Worm (Caenorhabditis elegans) whole organism, late embryonic: Measurements from ENCODE around the gene sdz-26.

Source experiments
- C08G9.2 ChIP-seq: sonication (generic microtip); optimal IDR thresholded peaks from 2 replicates; lab custom pipeline; 2016; ENCODE audit warnings: mild to moderate bottlenecking, missing genetic modification characterization, moderate library complexity, missing compliant biosample characterization
- K02D7.2 ChIP-seq: sonication (generic microtip); optimal IDR thresholded peaks from 2 replicates; lab custom pipeline; 2017; ENCODE audit warnings: mild to moderate bottlenecking, missing genetic modification characterization, missing compliant biosample characterization
- K09A11.1 ChIP-seq: sonication (generic microtip); optimal IDR thresholded peaks from 2 replicates; lab custom pipeline; 2017; ENCODE audit warnings: antibody characterized with exemption, mild to moderate bottlenecking, missing genetic modification characterization, missing compliant biosample characterization; ENCODE audit not compliant: insufficient read depth
- Y22D7AL.16 ChIP-seq: sonication (generic microtip); optimal IDR thresholded peaks from 2 replicates; lab custom pipeline; 2016; ENCODE audit warnings: missing genetic modification characterization, missing compliant biosample characterization
- ahr-1 ChIP-seq: sonication (generic microtip); optimal IDR thresholded peaks from 2 replicates; lab custom pipeline; 2016; ENCODE audit warnings: missing genetic modification characterization, missing compliant biosample characterization
- ceh-22 ChIP-seq: sonication (generic microtip); optimal IDR thresholded peaks from 2 replicates; lab custom pipeline; 2017; ENCODE audit warnings: missing biosample characterization, missing genetic modification characterization
- ceh-31 ChIP-seq: sonication (generic microtip); optimal IDR thresholded peaks from 2 replicates; lab custom pipeline; 2016; ENCODE audit warnings: missing genetic modification characterization, missing compliant biosample characterization
- ceh-34 ChIP-seq: sonication (generic microtip); optimal IDR thresholded peaks from 2 replicates; lab custom pipeline; 2016; ENCODE audit warnings: mild to moderate bottlenecking, missing genetic modification characterization, missing compliant biosample characterization
- ceh-48 ChIP-seq: sonication (generic microtip); optimal IDR thresholded peaks from 2 replicates; lab custom pipeline; 2016; ENCODE audit warnings: missing genetic modification characterization, inconsistent platforms, missing compliant biosample characterization
- ceh-9 ChIP-seq: sonication (generic microtip); optimal IDR thresholded peaks from 2 replicates; lab custom pipeline; 2016; ENCODE audit warnings: mild to moderate bottlenecking, missing genetic modification characterization, inconsistent platforms, missing compliant biosample characterization
- elt-2 ChIP-seq: sonication (generic microtip); optimal IDR thresholded peaks from 2 replicates; lab custom pipeline; 2016; ENCODE audit warnings: missing genetic modification reagents, missing genetic modification characterization, missing compliant biosample characterization
- elt-4 ChIP-seq: sonication (generic microtip); optimal IDR thresholded peaks from 2 replicates; lab custom pipeline; 2016; ENCODE audit warnings: missing genetic modification characterization, missing compliant biosample characterization
- ets-4 ChIP-seq: sonication (generic microtip); optimal IDR thresholded peaks from 2 replicates; lab custom pipeline; 2016; ENCODE audit warnings: missing genetic modification characterization, missing compliant biosample characterization
- eyg-1 ChIP-seq: sonication (generic microtip); optimal IDR thresholded peaks from 2 replicates; lab custom pipeline; 2016; ENCODE audit warnings: missing genotype, missing genetic modification characterization, missing compliant biosample characterization
- fax-1 ChIP-seq: sonication (generic microtip); optimal IDR thresholded peaks from 2 replicates; lab custom pipeline; 2016; ENCODE audit warnings: missing genotype, missing genetic modification characterization, missing compliant biosample characterization
- fkh-10 ChIP-seq: fragments of 150-350 bp; optimal IDR thresholded peaks from 2 replicates; lab custom pipeline; 2014; ENCODE audit warnings: missing biosample characterization, missing genetic modification reagents, missing genetic modification characterization
- hlh-15 ChIP-seq: sonication (generic microtip); optimal IDR thresholded peaks from 2 replicates; lab custom pipeline; 2016; ENCODE audit warnings: missing genetic modification characterization, missing compliant biosample characterization
- hlh-30 ChIP-seq: sonication (generic microtip); optimal IDR thresholded peaks from 2 replicates; lab custom pipeline; 2017; ENCODE audit warnings: antibody characterized with exemption, missing genetic modification characterization, missing compliant biosample characterization; ENCODE audit not compliant: insufficient read depth
- hlh-6 ChIP-seq: sonication (generic microtip); optimal IDR thresholded peaks from 2 replicates; lab custom pipeline; 2016; ENCODE audit warnings: missing genotype, missing genetic modification characterization, missing compliant biosample characterization
- lim-6 ChIP-seq: sonication (generic microtip); optimal IDR thresholded peaks from 2 replicates; lab custom pipeline; 2016; ENCODE audit warnings: missing genetic modification characterization, missing compliant biosample characterization
- madf-2 ChIP-seq: sonication (generic microtip); optimal IDR thresholded peaks from 2 replicates; lab custom pipeline; 2017; ENCODE audit warnings: missing genetic modification characterization, missing compliant biosample characterization
- mec-3 ChIP-seq: sonication (generic microtip); optimal IDR thresholded peaks from 2 replicates; lab custom pipeline; 2016; ENCODE audit warnings: borderline replicate concordance, missing genetic modification characterization, missing compliant biosample characterization
- nfya-1 ChIP-seq: sonication (generic microtip); optimal IDR thresholded peaks from 2 replicates; lab custom pipeline; 2017; ENCODE audit warnings: missing genetic modification characterization, mild to moderate bottlenecking, missing compliant biosample characterization, antibody characterized with exemption, moderate library complexity
- nhr-11 ChIP-seq: fragments of 150-350 bp; optimal IDR thresholded peaks from 2 replicates; lab custom pipeline; 2014; ENCODE audit warnings: missing biosample characterization, missing genetic modification characterization
- npax-4 ChIP-seq: sonication (generic microtip); optimal IDR thresholded peaks from 2 replicates; lab custom pipeline; 2016; ENCODE audit warnings: missing genetic modification characterization, missing compliant biosample characterization
- odd-2 ChIP-seq: sonication (generic microtip); optimal IDR thresholded peaks from 2 replicates; lab custom pipeline; 2017; ENCODE audit warnings: antibody characterized with exemption, mild to moderate bottlenecking, missing genetic modification characterization, missing compliant biosample characterization
- pag-3 ChIP-seq: sonication (generic microtip); optimal IDR thresholded peaks from 2 replicates; lab custom pipeline; 2016; ENCODE audit warnings: missing compliant biosample characterization, missing genetic modification characterization, borderline replicate concordance
- pax-1 ChIP-seq: fragments of 150-350 bp; optimal IDR thresholded peaks from 2 replicates; lab custom pipeline; 2014; ENCODE audit warnings: missing biosample characterization, missing genetic modification characterization
- pha-2 ChIP-seq: sonication (generic microtip); optimal IDR thresholded peaks from 2 replicates; lab custom pipeline; 2017; ENCODE audit warnings: mild to moderate bottlenecking, missing genetic modification characterization, missing compliant biosample characterization
- pha-4 ChIP-seq: fragments of 150-350 bp; optimal IDR thresholded peaks from 2 replicates; lab custom pipeline; 2018; ENCODE audit warnings: missing biosample characterization, missing genetic modification reagents, missing genetic modification characterization
- sdc-2 ChIP-seq: sonication (generic microtip); optimal IDR thresholded peaks from 2 replicates; lab custom pipeline; 2016; ENCODE audit warnings: missing genotype, missing genetic modification characterization, missing compliant biosample characterization
- sox-2 ChIP-seq: fragments of 200-800 bp; sonication (Bioruptor generic); IDR thresholded peaks from 2 replicates; pipeline ENCODE4 v1.3.6; 2022; ENCODE audit warnings: missing genetic modification reagents, missing genetic modification characterization, missing compliant biosample characterization
- sox-4 ChIP-seq: sonication (generic microtip); optimal IDR thresholded peaks from 2 replicates; lab custom pipeline; 2017; ENCODE audit warnings: mild to moderate bottlenecking, missing genetic modification characterization, inconsistent platforms, missing compliant biosample characterization
- syd-9 ChIP-seq: sonication (generic microtip); optimal IDR thresholded peaks from 2 replicates; lab custom pipeline; 2016; ENCODE audit warnings: mild to moderate bottlenecking, missing genetic modification characterization, moderate library complexity, missing compliant biosample characterization
- tbx-2 ChIP-seq: sonication (generic microtip); optimal IDR thresholded peaks from 2 replicates; lab custom pipeline; 2016; ENCODE audit warnings: missing genetic modification characterization, missing compliant biosample characterization
- tbx-7 ChIP-seq: sonication (generic microtip); optimal IDR thresholded peaks from 2 replicates; lab custom pipeline; 2016; ENCODE audit warnings: missing genotype, missing genetic modification characterization, missing compliant biosample characterization
- ttx-3 ChIP-seq: sonication (generic microtip); optimal IDR thresholded peaks from 2 replicates; lab custom pipeline; 2016; ENCODE audit warnings: missing genetic modification reagents, missing genetic modification characterization, missing compliant biosample characterization
- unc-42 ChIP-seq: sonication (generic microtip); optimal IDR thresholded peaks from 2 replicates; lab custom pipeline; 2016; ENCODE audit warnings: missing genotype, missing genetic modification characterization, missing compliant biosample characterization
- unc-55 ChIP-seq: sonication (generic microtip); optimal IDR thresholded peaks from 2 replicates; lab custom pipeline; 2017; ENCODE audit warnings: missing biosample characterization, missing genetic modification reagents, missing genetic modification characterization

sdz-26 gene

ce11 chrII:14357936-14358416 lies 23.6 kb upstream of the sdz-26 start, which contains the start of the genes agl-1 and pfs-2 (continued):
- TF ChIP-seq nhr-11 (tag; lab: Kevin White, UChicago) (no peak), sox-2 (GFP tag; lab: Robert Waterston, UW) (no peak), Y22D7AL.16 (tag; lab: Kevin White, UChicago) (no peak), ceh-31 (tag; lab: Kevin White, UChicago) (peak; percentile 41), ceh-48 (tag; lab: Kevin White, UChicago) (peak; percentile 67), K09A11.1 (tag; lab: Kevin White, UChicago) (no peak), tbx-7 (tag; lab: Kevin White, UChicago) (no peak), pax-1 (tag; lab: Kevin White, UChicago) (no peak), sdc-2 (tag; lab: Kevin White, UChicago) (no peak), ceh-22 (tag; lab: Kevin White, UChicago) (no peak), ttx-3 (tag; lab: Kevin White, UChicago) (peak; percentile 18), nfya-1 (peak; percentile 77), mec-3 (tag; lab: Kevin White, UChicago) (no peak), C08G9.2 (tag; lab: Kevin White, UChicago) (peak; percentile 26), lim-6 (tag; lab: Kevin White, UChicago) (no peak), ceh-34 (no peak), K02D7.2 (tag; lab: Kevin White, UChicago) (no peak), hlh-30 (tag; lab: Kevin White, UChicago) (peak; percentile 43), pag-3 (tag; lab: Kevin White, UChicago) (no peak), sox-4 (tag; lab: Kevin White, UChicago) (peak; percentile 43), fkh-10 (no peak)

DNA sequence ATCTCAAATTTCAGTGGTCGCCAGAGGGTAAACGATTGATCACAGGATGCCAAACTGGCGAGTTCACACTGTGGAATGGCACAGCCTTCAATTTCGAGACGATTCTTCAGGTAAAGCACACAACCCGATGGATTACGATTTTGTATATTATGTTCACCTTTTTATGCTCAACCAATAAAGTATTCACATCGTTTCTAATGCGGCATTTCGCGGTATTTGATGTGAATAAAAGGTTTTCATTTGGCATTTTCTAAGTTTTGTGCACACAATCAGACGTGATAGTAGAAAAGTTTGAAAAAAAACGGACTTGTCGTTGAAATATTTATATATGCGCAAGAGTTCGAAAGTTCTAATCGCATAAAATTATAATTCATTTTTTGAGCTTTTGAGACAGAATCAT lies 22.5 kb upstream of the sdz-26 start:
- TF ChIP-seq elt-2 (tag; lab: Kevin White, UChicago): no peak
- TF ChIP-seq odd-2 (tag; lab: Kevin White, UChicago): no peak
- no peak for TF ChIP-seq fax-1 (tag; lab: Kevin White, UChicago)
- no peak for TF ChIP-seq hlh-15 (tag; lab: Kevin White, UChicago)
- no peak for TF ChIP-seq sox-2 (GFP tag; lab: Robert Waterston, UW)
- TF ChIP-seq unc-55 (GFP tag; lab: Kevin White, UChicago): no peak
- TF ChIP-seq hlh-6: no peak
- TF ChIP-seq nfya-1: no peak
- no peak for TF ChIP-seq elt-4
- no peak for TF ChIP-seq ceh-34
- TF ChIP-seq ceh-31 (tag; lab: Kevin White, UChicago): no peak
- TF ChIP-seq pha-4 (tag; lab: Kevin White, UChicago): no peak
- TF ChIP-seq ahr-1 (tag; lab: Kevin White, UChicago): no peak
- TF ChIP-seq unc-42 (tag; lab: Kevin White, UChicago): no peak
- TF ChIP-seq Y22D7AL.16 (tag; lab: Kevin White, UChicago): no peak

DNA sequence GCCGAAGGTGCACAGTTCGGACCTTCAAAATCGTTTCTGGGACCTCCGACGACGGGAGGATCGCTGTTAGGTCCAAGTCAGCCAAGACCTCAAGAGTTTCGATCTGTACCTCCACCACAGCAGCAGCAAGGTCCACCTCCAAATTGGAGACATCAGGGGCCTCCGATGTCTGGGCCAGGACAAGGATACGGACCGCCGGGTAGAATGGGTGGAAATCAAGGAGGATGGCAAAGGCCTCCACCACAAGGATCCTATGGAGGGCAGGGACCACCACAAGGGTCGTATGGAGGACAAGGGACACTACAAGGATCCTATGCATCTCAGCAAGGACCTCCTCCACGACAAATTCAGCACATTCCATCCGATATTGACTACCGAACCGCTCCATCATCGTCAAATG lies 20.9 kb upstream of the sdz-26 start:
- TF ChIP-seq sdc-2 (tag; lab: Kevin White, UChicago): peak; percentile 8
- TF ChIP-seq madf-2: no peak

DNA sequence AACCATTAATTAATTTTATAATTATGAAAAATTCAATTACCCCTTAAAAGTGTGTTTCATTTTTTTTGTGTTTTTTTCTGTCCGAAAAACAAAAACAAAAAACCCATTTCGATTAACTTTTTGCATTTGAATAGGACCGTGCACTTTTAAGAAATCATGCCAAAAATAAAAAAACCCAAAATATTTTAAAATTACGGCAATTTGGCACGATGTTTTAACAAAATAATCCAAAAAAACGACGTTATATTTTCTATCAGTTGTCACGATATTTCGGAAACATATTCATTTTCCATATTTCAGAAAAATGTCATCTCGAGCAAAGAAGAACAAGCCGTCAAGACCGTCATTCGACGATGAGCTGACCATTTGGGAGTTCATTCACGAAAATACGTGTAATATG lies 19.8 kb upstream of the sdz-26 start, which contains the start of gene tebp-1:
Gene tebp-1, plus strand, starts transcription at position 301 of the 400 bp plus-strand sequence.
- TF ChIP-seq pha-2 (tag; lab: Kevin White, UChicago): no peak
- no peak for TF ChIP-seq eyg-1 (tag; lab: Kevin White, UChicago)
- no peak for TF ChIP-seq sox-4 (tag; lab: Kevin White, UChicago)
- TF ChIP-seq hlh-30 (tag; lab: Kevin White, UChicago): no peak
- TF ChIP-seq unc-42 (tag; lab: Kevin White, UChicago): no peak
- TF ChIP-seq sox-2 (GFP tag; lab: Robert Waterston, UW): no peak
- TF ChIP-seq ahr-1 (tag; lab: Kevin White, UChicago): no peak
- TF ChIP-seq ets-4 (tag; lab: Kevin White, UChicago): no peak
- TF ChIP-seq npax-4 (tag; lab: Kevin White, UChicago): no peak
- TF ChIP-seq madf-2: no peak
- no peak for TF ChIP-seq tbx-2 (tag; lab: Kevin White, UChicago)
- no peak for TF ChIP-seq ceh-22 (tag; lab: Kevin White, UChicago)
- no peak for TF ChIP-seq ceh-31 (tag; lab: Kevin White, UChicago)
- TF ChIP-seq syd-9 (tag; lab: Kevin White, UChicago): no peak
- TF ChIP-seq ceh-9 (tag; lab: Kevin White, UChicago): no peak
- TF ChIP-seq fkh-10: no peak
- no peak for TF ChIP-seq C08G9.2 (tag; lab: Kevin White, UChicago)
